Worm (Caenorhabditis elegans) whole organism, late embryonic: Measurements from ENCODE around the gene C16C10.2.

Experiments
- F13H6.1 ChIP-seq: sonication (generic microtip); optimal IDR thresholded peaks from 2 replicates; lab custom pipeline; 2016; ENCODE audit warnings: missing genetic modification characterization, missing compliant biosample characterization
- K02D7.2 ChIP-seq: sonication (generic microtip); optimal IDR thresholded peaks from 2 replicates; lab custom pipeline; 2017; ENCODE audit warnings: mild to moderate bottlenecking, missing genetic modification characterization, missing compliant biosample characterization
- K09A11.1 ChIP-seq: sonication (generic microtip); optimal IDR thresholded peaks from 2 replicates; lab custom pipeline; 2017; ENCODE audit warnings: antibody characterized with exemption, mild to moderate bottlenecking, missing genetic modification characterization, missing compliant biosample characterization; ENCODE audit not compliant: insufficient read depth
- T23F11.4 ChIP-seq: fragments of 200-800 bp; sonication (Bioruptor generic); optimal IDR thresholded peaks from 2 replicates; lab custom pipeline; 2018; ENCODE audit warnings: mild to moderate bottlenecking, missing genetic modification characterization, missing compliant biosample characterization
- Y22D7AL.16 ChIP-seq: sonication (generic microtip); optimal IDR thresholded peaks from 2 replicates; lab custom pipeline; 2016; ENCODE audit warnings: missing genetic modification characterization, missing compliant biosample characterization
- ahr-1 ChIP-seq: sonication (generic microtip); optimal IDR thresholded peaks from 2 replicates; lab custom pipeline; 2016; ENCODE audit warnings: missing genetic modification characterization, missing compliant biosample characterization
- ceh-18 ChIP-seq: sonication (generic microtip); optimal IDR thresholded peaks from 2 replicates; lab custom pipeline; 2016; ENCODE audit warnings: missing genetic modification characterization, missing compliant biosample characterization
- ceh-22 ChIP-seq: sonication (generic microtip); optimal IDR thresholded peaks from 2 replicates; lab custom pipeline; 2017; ENCODE audit warnings: missing biosample characterization, missing genetic modification characterization
- ceh-24 ChIP-seq: sonication (generic microtip); optimal IDR thresholded peaks from 2 replicates; lab custom pipeline; 2016; ENCODE audit warnings: mild to moderate bottlenecking, missing genetic modification characterization, missing compliant biosample characterization
- ceh-31 ChIP-seq: sonication (generic microtip); optimal IDR thresholded peaks from 2 replicates; lab custom pipeline; 2016; ENCODE audit warnings: missing genetic modification characterization, missing compliant biosample characterization
- dmd-4 ChIP-seq: sonication (generic microtip); optimal IDR thresholded peaks from 2 replicates; lab custom pipeline; 2016; ENCODE audit warnings: borderline replicate concordance, missing genetic modification characterization, missing compliant biosample characterization
- dve-1 ChIP-seq: sonication (generic microtip); optimal IDR thresholded peaks from 2 replicates; lab custom pipeline; 2017; ENCODE audit warnings: antibody characterized with exemption, mild to moderate bottlenecking, missing genetic modification characterization, missing compliant biosample characterization
- elt-2 ChIP-seq: sonication (generic microtip); optimal IDR thresholded peaks from 2 replicates; lab custom pipeline; 2016; ENCODE audit warnings: missing genetic modification reagents, missing genetic modification characterization, missing compliant biosample characterization
- elt-4 ChIP-seq: sonication (generic microtip); optimal IDR thresholded peaks from 2 replicates; lab custom pipeline; 2016; ENCODE audit warnings: missing genetic modification characterization, missing compliant biosample characterization
- fkh-10 ChIP-seq: fragments of 150-350 bp; optimal IDR thresholded peaks from 2 replicates; lab custom pipeline; 2014; ENCODE audit warnings: missing biosample characterization, missing genetic modification reagents, missing genetic modification characterization
- fkh-6 ChIP-seq: sonication (generic microtip); optimal IDR thresholded peaks from 2 replicates; lab custom pipeline; 2016; ENCODE audit warnings: missing genetic modification characterization, missing compliant biosample characterization
- hlh-15 ChIP-seq: sonication (generic microtip); optimal IDR thresholded peaks from 2 replicates; lab custom pipeline; 2016; ENCODE audit warnings: missing genetic modification characterization, missing compliant biosample characterization
- hlh-30 ChIP-seq: sonication (generic microtip); optimal IDR thresholded peaks from 2 replicates; lab custom pipeline; 2017; ENCODE audit warnings: antibody characterized with exemption, missing genetic modification characterization, missing compliant biosample characterization; ENCODE audit not compliant: insufficient read depth
- lim-6 ChIP-seq: sonication (generic microtip); optimal IDR thresholded peaks from 2 replicates; lab custom pipeline; 2016; ENCODE audit warnings: missing genetic modification characterization, missing compliant biosample characterization
- madf-2 ChIP-seq: sonication (generic microtip); optimal IDR thresholded peaks from 2 replicates; lab custom pipeline; 2017; ENCODE audit warnings: missing genetic modification characterization, missing compliant biosample characterization
- nhr-232 ChIP-seq: sonication (generic microtip); optimal IDR thresholded peaks from 2 replicates; lab custom pipeline; 2016; ENCODE audit warnings: missing genetic modification characterization, missing compliant biosample characterization
- npax-4 ChIP-seq: sonication (generic microtip); optimal IDR thresholded peaks from 2 replicates; lab custom pipeline; 2016; ENCODE audit warnings: missing genetic modification characterization, missing compliant biosample characterization
- odd-2 ChIP-seq: sonication (generic microtip); optimal IDR thresholded peaks from 2 replicates; lab custom pipeline; 2017; ENCODE audit warnings: antibody characterized with exemption, mild to moderate bottlenecking, missing genetic modification characterization, missing compliant biosample characterization
- pag-3 ChIP-seq: sonication (generic microtip); optimal IDR thresholded peaks from 2 replicates; lab custom pipeline; 2016; ENCODE audit warnings: missing compliant biosample characterization, missing genetic modification characterization, borderline replicate concordance
- pat-9 ChIP-seq: fragments of 200-800 bp; sonication (Bioruptor generic); optimal IDR thresholded peaks from 2 replicates; lab custom pipeline; 2018; ENCODE audit warnings: mild to moderate bottlenecking, missing genetic modification characterization, moderate library complexity, missing compliant biosample characterization
- pax-1 ChIP-seq: fragments of 150-350 bp; optimal IDR thresholded peaks from 2 replicates; lab custom pipeline; 2014; ENCODE audit warnings: missing biosample characterization, missing genetic modification characterization
- ref-2 ChIP-seq: sonication (generic microtip); optimal IDR thresholded peaks from 2 replicates; lab custom pipeline; 2016; ENCODE audit warnings: missing genetic modification characterization, missing compliant biosample characterization
- sox-2 ChIP-seq: fragments of 200-800 bp; sonication (Bioruptor generic); IDR thresholded peaks from 2 replicates; pipeline ENCODE4 v1.3.6; 2022; ENCODE audit warnings: missing genetic modification reagents, missing genetic modification characterization, missing compliant biosample characterization
- syd-9 ChIP-seq: sonication (generic microtip); optimal IDR thresholded peaks from 2 replicates; lab custom pipeline; 2016; ENCODE audit warnings: mild to moderate bottlenecking, missing genetic modification characterization, moderate library complexity, missing compliant biosample characterization
- tbx-7 ChIP-seq: sonication (generic microtip); optimal IDR thresholded peaks from 2 replicates; lab custom pipeline; 2016; ENCODE audit warnings: missing genotype, missing genetic modification characterization, missing compliant biosample characterization
- unc-3 ChIP-seq, 2 experiments: fragments of 200-800 bp in 1 of 2; sonication (Bioruptor generic) in 1 of 2; sonication (generic microtip) in 1 of 2; conservative IDR thresholded peaks in 1 of 2; optimal IDR thresholded peaks in 1 of 2; 2 replicates each; pipeline versions ENCODE4 v1.3.6 to Lab custom; 2016 to 2022; ENCODE audit warnings: missing compliant biosample characterization in 2 of 2, missing genetic modification characterization in 2 of 2, missing genetic modification reagents in 1 of 2
- unc-55 ChIP-seq: sonication (generic microtip); optimal IDR thresholded peaks from 2 replicates; lab custom pipeline; 2017; ENCODE audit warnings: missing biosample characterization, missing genetic modification reagents, missing genetic modification characterization
- unc-86 ChIP-seq: sonication (generic microtip); optimal IDR thresholded peaks from 2 replicates; lab custom pipeline; 2016; ENCODE audit warnings: missing genetic modification characterization, missing compliant biosample characterization
- zip-5 ChIP-seq: sonication (generic microtip); optimal IDR thresholded peaks from 2 replicates; lab custom pipeline; 2016; ENCODE audit warnings: missing genetic modification characterization, missing compliant biosample characterization
- ztf-16 ChIP-seq: sonication (generic microtip); optimal IDR thresholded peaks from 2 replicates; lab custom pipeline; 2017; ENCODE audit warnings: missing genetic modification characterization, missing compliant biosample characterization

C16C10.2 gene

DNA sequence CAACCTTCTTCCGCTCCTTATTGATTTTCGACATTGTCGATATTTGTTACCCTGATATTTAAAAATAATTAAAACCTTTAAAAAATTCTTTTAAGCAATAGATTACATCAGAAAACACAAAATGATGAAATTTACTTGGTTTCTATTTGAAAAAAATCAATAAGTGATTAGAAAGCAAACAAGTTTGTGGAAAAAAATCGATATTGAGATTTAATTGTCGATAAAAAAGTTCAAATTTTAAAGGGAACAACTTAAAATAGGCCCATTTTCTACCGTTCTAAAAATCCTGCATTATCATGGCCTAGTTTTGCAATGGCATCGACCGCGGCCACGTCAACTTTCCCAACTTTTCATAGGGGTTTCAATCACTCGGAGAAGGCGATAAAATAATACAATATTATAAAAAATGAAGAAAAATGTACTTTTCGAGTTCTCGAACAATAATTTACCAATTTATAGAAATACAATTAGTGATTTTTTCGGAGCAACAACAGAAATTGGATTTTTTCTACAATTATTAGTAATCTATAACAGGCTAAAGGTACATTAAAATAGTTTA lies 8.4 kb upstream of the C16C10.2 start, which contains the start of gene lars-1:
Gene lars-1 (minus strand): TSS at position 51 of the 559 bp plus-strand sequence.
- TF ChIP-seq zip-5 (tag; lab: Kevin White, UChicago) (no peak), ceh-31 (tag; lab: Kevin White, UChicago) (no peak)

DNA sequence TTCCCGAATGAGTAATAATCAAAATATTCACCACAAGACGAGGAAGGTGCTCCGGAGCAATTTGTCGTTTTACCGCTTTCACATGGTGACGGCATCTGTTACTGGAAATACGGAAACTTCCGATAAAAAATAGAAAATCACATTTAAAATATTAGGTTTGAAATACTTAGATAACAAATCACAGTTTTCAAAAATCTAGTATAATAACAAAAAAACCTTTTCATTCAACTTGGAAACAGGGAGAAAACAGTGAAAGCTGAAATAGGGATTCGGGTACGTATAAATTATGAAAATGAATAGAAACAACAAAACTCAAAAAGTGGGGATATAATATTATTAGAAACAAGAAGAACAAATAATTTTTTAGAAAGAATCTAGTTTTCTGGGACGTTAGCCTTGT lies 2.9 kb upstream of the C16C10.2 start, which contains the start of gene C16C10.1:
Gene C16C10.1 (minus strand): TSS at position 101 of the 400 bp plus-strand sequence.
- TF ChIP-seq elt-2 (tag; lab: Kevin White, UChicago) (no peak), dmd-4 (no peak), tbx-7 (no peak), syd-9 (tag; lab: Kevin White, UChicago) (no peak), elt-4 (tag; lab: Kevin White, UChicago) (no peak), pat-9 (tag; lab: Kevin White, UChicago) (no peak), unc-55 (no peak), odd-2 (tag; lab: Kevin White, UChicago) (no peak), ceh-22 (tag; lab: Kevin White, UChicago) (no peak), madf-2 (tag; lab: Kevin White, UChicago) (no peak), ztf-16 (tag; lab: Kevin White, UChicago) (no peak), pax-1 (tag; lab: Kevin White, UChicago) (no peak), dve-1 (tag; lab: Kevin White, UChicago) (no peak), hlh-30 (tag; lab: Kevin White, UChicago) (no peak), K09A11.1 (tag; lab: Kevin White, UChicago) (no peak), unc-86 (no peak), fkh-10 (GFP tag; lab: Kevin White, UChicago) (no peak), zip-5 (tag; lab: Kevin White, UChicago) (no peak), fkh-6 (tag; lab: Kevin White, UChicago) (no peak), Y22D7AL.16 (tag; lab: Kevin White, UChicago) (no peak)

DNA sequence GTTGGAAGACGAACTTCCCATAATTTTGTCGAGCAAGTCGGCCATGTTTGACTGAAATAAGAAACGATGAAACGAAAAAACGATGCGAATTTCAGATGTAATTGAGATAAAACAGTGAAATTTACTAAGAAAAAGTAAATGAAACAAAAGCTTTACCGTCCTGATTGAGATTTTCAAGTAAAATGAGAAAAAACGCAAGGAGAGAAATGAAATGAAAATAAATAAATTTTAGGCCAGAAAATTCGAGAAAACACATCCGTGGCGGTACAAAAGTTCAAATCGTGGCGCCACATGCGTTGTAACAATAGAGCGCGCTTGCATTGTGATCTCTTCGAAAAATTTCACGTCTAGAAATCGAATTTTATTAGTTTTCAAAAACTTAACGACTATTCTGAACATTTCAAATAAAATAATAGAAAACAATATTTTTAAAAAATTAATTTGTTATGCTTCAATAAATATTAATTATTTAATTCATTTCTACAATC lies 2.3 kb downstream of the C16C10.2 start, which contains the start of the genes hrde-1 and C16C10.13:
Gene hrde-1 (minus strand): TSS at position 51 of the 488 bp plus-strand sequence.
Gene C16C10.13 (plus strand): TSS at position 332 of the 488 bp plus-strand sequence.
- TF ChIP-seq ceh-24 (tag; lab: Kevin White, UChicago) (no peak), hlh-15 (tag; lab: Kevin White, UChicago) (no peak), npax-4 (no peak), nhr-232 (no peak)

DNA sequence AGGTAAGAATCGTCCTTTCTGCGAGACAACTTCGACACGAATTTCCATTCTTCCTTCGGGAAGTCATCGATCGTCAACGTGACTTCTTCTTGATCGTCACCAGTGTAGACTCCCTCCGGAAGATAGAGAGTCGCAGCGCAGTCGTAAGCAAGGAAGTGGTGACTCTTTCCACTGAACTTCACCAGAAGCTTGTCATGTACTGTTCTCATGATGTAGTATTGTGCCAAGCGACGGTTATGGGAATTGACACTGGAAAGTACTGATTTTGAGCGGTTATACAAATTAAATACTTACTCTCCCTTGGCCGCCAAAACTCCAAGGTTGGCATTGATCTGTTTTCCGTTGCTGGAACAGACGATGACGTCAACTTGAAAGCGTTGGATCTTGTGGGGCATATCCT lies 3.0 kb downstream of the C16C10.2 start:
- TF ChIP-seq pat-9 (tag; lab: Kevin White, UChicago): no peak
- no peak for TF ChIP-seq ahr-1 (tag; lab: Kevin White, UChicago)

DNA sequence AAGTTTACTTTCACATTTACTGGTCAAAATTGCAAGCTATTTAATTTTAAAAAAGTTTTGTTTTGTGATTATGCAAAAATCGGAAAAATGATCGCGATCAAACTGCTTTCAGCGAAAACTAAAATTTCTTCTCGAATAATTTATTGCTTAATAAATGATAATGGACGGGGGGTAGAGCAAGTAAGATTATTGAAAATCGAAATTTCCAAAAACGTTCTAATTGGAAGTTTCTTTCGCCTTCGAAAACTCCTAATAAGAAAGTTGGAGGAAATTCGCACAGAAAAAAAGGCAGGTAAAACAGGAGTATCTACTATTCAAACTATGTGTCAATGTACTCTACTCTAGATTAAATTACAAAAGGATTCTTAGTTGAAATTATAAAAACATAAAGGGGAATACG lies 6.3 kb downstream of the C16C10.2 start:
- TF ChIP-seq syd-9 (tag; lab: Kevin White, UChicago) (no peak), pax-1 (tag; lab: Kevin White, UChicago) (no peak), unc-55 (no peak), pag-3 (tag; lab: Kevin White, UChicago) (no peak), F13H6.1 (tag; lab: Kevin White, UChicago) (no peak), ahr-1 (tag; lab: Kevin White, UChicago) (no peak), K02D7.2 (no peak), nhr-232 (no peak), unc-3 (GFP tag; conservative IDR thresholded peaks at IDR 0.05; lab: Robert Waterston, UW) (no peak), unc-3 (tag; optimal IDR thresholded peaks at IDR 0.05; lab: Kevin White, UChicago) (no peak), pat-9 (tag; lab: Kevin White, UChicago) (no peak), T23F11.4 (GFP tag; lab: Kevin White, UChicago) (no peak), dmd-4 (no peak), ceh-18 (tag; lab: Kevin White, UChicago) (no peak), ref-2 (no peak), lim-6 (tag; lab: Kevin White, UChicago) (no peak), madf-2 (tag; lab: Kevin White, UChicago) (no peak), sox-2 (GFP tag; lab: Robert Waterston, UW) (no peak), ceh-24 (tag; lab: Kevin White, UChicago) (no peak)
